Worm (Caenorhabditis elegans): ENCODE measurements around the gene Y110A2AR.1.

DNA sequence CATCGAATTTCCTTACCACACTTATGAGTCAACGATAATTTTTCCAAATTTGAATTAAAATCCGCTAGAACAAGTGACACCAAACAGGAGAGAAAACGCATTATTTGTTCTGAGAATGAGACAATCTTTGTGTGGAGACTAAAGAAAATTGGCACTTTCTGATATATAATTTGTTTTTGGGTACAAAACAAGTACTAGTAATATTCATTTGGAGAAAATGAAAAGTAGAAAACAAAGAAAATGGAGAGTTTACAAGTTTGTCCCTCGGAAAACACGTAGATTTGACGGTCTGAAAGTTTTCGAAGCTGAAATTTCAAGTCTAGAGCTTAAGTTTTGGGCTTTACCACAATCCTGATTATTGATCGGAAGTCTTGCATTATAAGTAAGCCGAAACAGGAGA lies 21.2 kb downstream of the Y110A2AR.1 start, which contains the start of gene irld-66:
- TF ChIP-seq mdl-1 (tag; optimal IDR thresholded peaks at IDR 0.05) (no peak), dmd-9 (GFP tag; IDR thresholded peaks at IDR 0.05) (no peak), attf-4 (tag; optimal IDR thresholded peaks at IDR 0.05) (no peak), ces-1 (GFP tag; optimal IDR thresholded peaks at IDR 0.05) (no peak)

Measured in whole organism, L4 larva.